Fruit fly (Drosophila melanogaster) whole organism, pupa: ENCODE measurements around the gene Svip.
A peak's percentile ranks its signal among the peaks of the same experiment; 100 is the strongest.

Source experiments
- CG10348 ChIP-seq: fragments of 200-800 bp; sonication (Bioruptor generic); IDR thresholded peaks from 2 replicates; pipeline ENCODE4 v1.3.6; 2022; ENCODE audit warnings: missing biosample characterization, missing genetic modification characterization
- CG12605 ChIP-seq: fragments of 200-800 bp; sonication (Bioruptor generic); IDR thresholded peaks from 2 replicates; pipeline ENCODE4 v1.3.6; 2022; ENCODE audit warnings: missing biosample characterization, missing genetic modification characterization
- CG13204 ChIP-seq: fragments of 200-800 bp; sonication (Bioruptor generic); optimal IDR thresholded peaks from 2 replicates; lab custom pipeline; 2018; ENCODE audit warnings: missing biosample characterization, mild to moderate bottlenecking, missing genetic modification characterization, moderate library complexity
- CG14655 ChIP-seq: fragments of 200-800 bp; sonication (Bioruptor generic); optimal IDR thresholded peaks from 3 replicates; lab custom pipeline; 2017; ENCODE audit warnings: mild to moderate bottlenecking, missing biosample characterization, missing genetic modification reagents, missing genetic modification characterization
- CG15710 ChIP-seq: fragments of 200-800 bp; sonication (Bioruptor generic); optimal IDR thresholded peaks from 2 replicates; lab custom pipeline; 2018; ENCODE audit warnings: missing biosample characterization, mild to moderate bottlenecking, missing genetic modification characterization, moderate library complexity
- CG17806 ChIP-seq: fragments of 200-800 bp; sonication (Bioruptor generic); optimal IDR thresholded peaks from 2 replicates; lab custom pipeline; 2018; ENCODE audit warnings: missing biosample characterization, mild to moderate bottlenecking, missing genetic modification characterization, moderate library complexity
- CG32121 ChIP-seq: fragments of 200-800 bp; sonication (Bioruptor generic); IDR thresholded peaks from 2 replicates; pipeline ENCODE4 v1.3.6; 2022; ENCODE audit warnings: missing biosample characterization, missing genetic modification characterization
- CG34367 ChIP-seq: fragments of 200-800 bp; sonication (Bioruptor generic); optimal IDR thresholded peaks from 2 replicates; lab custom pipeline; 2018; ENCODE audit warnings: missing biosample characterization, mild to moderate bottlenecking, missing genetic modification characterization
- CG4496 ChIP-seq: fragments of 200-800 bp; sonication (Bioruptor generic); IDR thresholded peaks from 3 replicates; pipeline ENCODE4 v1.3.6; 2022; ENCODE audit warnings: missing biosample characterization, missing genetic modification characterization
- CG8159 ChIP-seq: fragments of 200-800 bp; sonication (Bioruptor generic); optimal IDR thresholded peaks from 3 replicates; lab custom pipeline; 2018; ENCODE audit warnings: missing biosample characterization, mild to moderate bottlenecking, missing genetic modification characterization, moderate library complexity
- CG8301 ChIP-seq: fragments of 200-800 bp; sonication (Bioruptor generic); optimal IDR thresholded peaks from 2 replicates; lab custom pipeline; 2018; ENCODE audit warnings: missing biosample characterization, mild to moderate bottlenecking, missing genetic modification characterization
- CG9948 ChIP-seq: fragments of 200-800 bp; sonication (Bioruptor generic); optimal IDR thresholded peaks from 2 replicates; lab custom pipeline; 2018; ENCODE audit warnings: missing biosample characterization, mild to moderate bottlenecking, missing genetic modification characterization, moderate library complexity
- D1 ChIP-seq: fragments of 200-800 bp; sonication (Bioruptor generic); optimal IDR thresholded peaks from 2 replicates; lab custom pipeline; 2018; ENCODE audit warnings: missing biosample characterization, mild to moderate bottlenecking, missing genetic modification characterization, moderate library complexity
- EcR ChIP-seq: fragments of 200-800 bp; sonication (Bioruptor generic); optimal IDR thresholded peaks from 3 replicates; lab custom pipeline; 2019; ENCODE audit warnings: missing biosample characterization, missing genetic modification characterization, mild to moderate bottlenecking, moderate library complexity, missing genetic modification reagents
- Ets98B ChIP-seq: fragments of 200-800 bp; sonication (Bioruptor generic); IDR thresholded peaks from 2 replicates; pipeline ENCODE4 v1.3.6; 2022; ENCODE audit warnings: missing biosample characterization, missing genetic modification characterization
- Pif1A ChIP-seq: fragments of 200-800 bp; sonication (Bioruptor generic); optimal IDR thresholded peaks from 3 replicates; lab custom pipeline; 2016; ENCODE audit warnings: missing biosample characterization, missing genetic modification characterization
- Pif1B ChIP-seq: fragments of 200-800 bp; sonication (Bioruptor generic); optimal IDR thresholded peaks from 3 replicates; lab custom pipeline; 2016; ENCODE audit warnings: missing biosample characterization, missing genetic modification characterization
- Snoo ChIP-seq: fragments of 200-800 bp; sonication (Bioruptor generic); optimal IDR thresholded peaks from 3 replicates; lab custom pipeline; 2017; ENCODE audit warnings: missing biosample characterization, mild to moderate bottlenecking, missing genetic modification characterization, inconsistent platforms
- fd96Ca ChIP-seq: fragments of 200-800 bp; sonication (Bioruptor generic); IDR thresholded peaks from 3 replicates; pipeline ENCODE4 v1.3.6; 2022; ENCODE audit warnings: missing biosample characterization, missing genetic modification characterization
- gl ChIP-seq: fragments of 200-800 bp; sonication (Bioruptor generic); optimal IDR thresholded peaks from 2 replicates; lab custom pipeline; 2018; ENCODE audit warnings: missing biosample characterization, mild to moderate bottlenecking, missing genetic modification characterization
- rn ChIP-seq: fragments of 200-800 bp; sonication (Bioruptor generic); IDR thresholded peaks from 2 replicates; pipeline ENCODE4 v1.3.6; 2022; ENCODE audit warnings: missing biosample characterization, missing genetic modification characterization

The Svip gene

DNA sequence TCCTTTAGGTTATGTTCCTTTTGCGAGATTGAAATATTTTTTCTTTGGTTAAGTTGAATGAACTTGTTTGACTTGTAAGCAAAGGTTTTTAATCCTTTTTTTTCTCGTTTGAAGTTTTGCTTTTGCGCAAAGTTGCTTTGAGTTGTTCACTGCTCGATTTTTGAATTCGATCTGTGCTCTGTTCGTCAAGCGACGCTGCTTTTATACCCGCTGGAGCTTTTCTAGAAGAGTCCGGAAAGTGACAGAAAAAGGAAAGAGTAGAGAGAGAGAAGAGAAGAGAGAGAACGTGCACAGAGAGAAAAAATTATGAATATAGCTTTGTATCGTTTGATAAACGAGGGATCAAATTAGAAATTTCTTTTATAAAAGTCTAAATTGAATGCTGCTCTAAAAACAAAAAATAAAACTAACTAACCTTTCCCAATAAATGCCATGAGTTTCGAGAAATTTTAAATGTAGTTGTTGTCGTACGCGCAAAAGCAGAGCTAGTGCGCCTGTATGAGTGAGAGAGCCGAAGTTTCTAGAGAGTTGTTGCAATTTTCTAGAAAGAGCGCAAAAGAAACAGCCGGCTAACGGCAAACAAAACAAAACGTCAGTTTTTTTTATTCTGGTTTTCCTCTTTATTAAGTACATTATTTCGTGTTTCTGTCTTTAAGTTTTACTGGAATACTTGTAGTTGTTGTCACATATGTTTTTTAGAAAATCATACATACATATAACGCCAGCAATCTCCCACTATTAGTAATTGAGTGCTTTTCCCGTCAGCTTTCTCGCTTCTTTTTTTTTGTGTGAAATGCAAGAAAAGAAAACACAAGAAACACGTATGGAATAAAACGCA, 18.6 kb downstream of the Svip start, which contains the start of gene Hsp26:
Gene Hsp26, minus strand, starts transcription at position 230 of the 838 bp plus-strand sequence.
- TF ChIP-seq EcR (peak; percentile 97), fd96Ca (GFP tag; lab: Robert Waterston, UW) (peak; percentile 70), CG15710 (tag; lab: Kevin White, UChicago) (peak; percentile 79), CG12605 (GFP tag; lab: Robert Waterston, UW) (peak; percentile 93), CG17806 (peak; percentile 89), CG9948 (tag; lab: Kevin White, UChicago) (peak; percentile 87), gl (tag; lab: Kevin White, UChicago) (peak; percentile 85), CG8301 (tag; lab: Kevin White, UChicago) (peak; percentile 89), CG8159 (tag; lab: Kevin White, UChicago) (peak; percentile 88), CG4496 (GFP tag; lab: Robert Waterston, UW) (peak; percentile 95), CG34367 (peak; percentile 85), Ets98B (GFP tag; lab: Robert Waterston, UW) (peak; percentile 95), Pif1A (peak; percentile 95), CG32121 (GFP tag; lab: Robert Waterston, UW) (peak; percentile 95), Pif1B (GFP tag; lab: Kevin White, UChicago) (peak; percentile 93), CG14655 (GFP tag; lab: Kevin White, UChicago) (peak; percentile 90), rn (GFP tag; lab: Robert Waterston, UW) (peak; percentile 78), D1 (tag; lab: Kevin White, UChicago) (no peak), CG13204 (GFP tag; lab: Kevin White, UChicago) (no peak), Snoo (tag; lab: Kevin White, UChicago) (peak; percentile 88), CG10348 (0 out of 2 replicates have a peak, but pooled peaks have one; percentile 34)

DNA sequence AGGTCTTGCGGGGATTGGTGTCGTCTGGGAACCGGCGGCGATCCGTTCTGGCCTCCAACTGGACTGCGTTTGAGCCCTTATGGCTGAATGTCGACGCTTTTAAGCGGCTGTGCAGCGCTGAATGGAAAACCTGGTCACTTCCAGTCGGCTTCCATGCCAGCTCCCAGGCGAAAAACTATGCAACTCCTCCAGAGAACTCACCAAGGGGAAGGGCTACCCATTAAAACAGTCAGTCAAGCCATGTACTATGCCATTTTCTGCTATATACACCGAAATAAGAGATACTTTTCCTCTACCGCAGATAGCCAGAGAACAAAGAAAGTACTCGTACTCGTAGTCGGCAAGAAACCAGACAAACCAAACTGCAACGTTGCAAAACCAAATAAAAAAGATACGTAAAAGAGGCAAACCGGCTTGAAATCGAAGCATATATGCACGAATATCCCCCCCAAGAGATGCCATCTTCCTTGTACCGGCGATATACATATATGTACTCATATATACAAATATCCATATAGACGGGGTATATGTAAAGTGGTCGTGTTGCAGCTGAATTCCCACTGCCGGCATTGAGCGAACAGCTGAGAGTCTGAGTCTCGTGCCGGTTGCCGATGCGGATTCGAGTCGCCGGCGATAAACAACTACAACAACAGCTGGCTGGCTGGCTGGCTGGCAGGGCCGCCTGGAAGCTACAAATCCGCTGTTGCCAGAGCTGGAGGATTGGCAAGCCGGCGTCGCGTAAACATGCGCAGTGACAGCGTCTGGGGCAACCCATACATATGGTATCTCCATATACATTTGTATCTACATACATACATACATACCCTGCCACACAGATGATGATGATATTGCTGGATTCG, 20.9 kb downstream of the Svip start, which contains the start of gene Hsp67Ba:
Gene Hsp67Ba, minus strand, starts transcription at position 51 of the 860 bp plus-strand sequence.
- TF ChIP-seq CG12605 (GFP tag; lab: Robert Waterston, UW) (0 out of 2 replicates have a peak, but pooled peaks have one; percentile 39), Snoo (tag; lab: Kevin White, UChicago) (no peak), Pif1B (GFP tag; lab: Kevin White, UChicago) (peak; percentile 11), CG14655 (GFP tag; lab: Kevin White, UChicago) (no peak), CG9948 (tag; lab: Kevin White, UChicago) (no peak), Ets98B (GFP tag; lab: Robert Waterston, UW) (no peak), Pif1A (no peak), CG32121 (GFP tag; lab: Robert Waterston, UW) (no peak), fd96Ca (GFP tag; lab: Robert Waterston, UW) (no peak), EcR (no peak), CG15710 (tag; lab: Kevin White, UChicago) (no peak), CG13204 (GFP tag; lab: Kevin White, UChicago) (peak; percentile 80), CG17806 (no peak), CG8301 (tag; lab: Kevin White, UChicago) (no peak), rn (GFP tag; lab: Robert Waterston, UW) (no peak), CG4496 (GFP tag; lab: Robert Waterston, UW) (0 out of 3 replicates have a peak, but pooled peaks have one; percentile 41), gl (tag; lab: Kevin White, UChicago) (no peak), D1 (tag; lab: Kevin White, UChicago) (no peak)

DNA sequence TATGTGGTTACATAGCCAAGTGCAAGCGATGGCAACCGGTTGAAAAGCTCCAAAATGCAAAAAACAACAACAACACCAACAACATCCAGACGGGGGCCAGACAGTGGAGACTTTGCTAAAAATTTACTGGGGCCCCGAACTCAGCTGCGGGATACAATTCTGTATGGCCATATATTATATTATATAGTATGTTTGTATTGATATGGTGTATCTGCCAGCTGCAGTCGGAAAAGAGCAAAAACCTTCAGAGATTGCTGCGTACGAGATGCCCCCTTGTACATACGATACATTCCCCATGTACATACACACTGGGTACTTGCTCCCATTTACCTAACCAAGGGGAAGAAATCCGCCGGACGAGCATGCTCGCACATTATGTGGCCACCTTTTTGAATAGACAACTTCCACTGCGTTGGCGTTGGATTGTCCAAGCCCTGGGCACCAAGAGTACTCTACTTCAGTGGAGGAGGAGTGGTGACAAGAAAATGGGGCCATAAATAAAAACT, 21.6 kb downstream of the Svip start:
- TF ChIP-seq Pif1B (GFP tag; lab: Kevin White, UChicago) (no peak), rn (GFP tag; lab: Robert Waterston, UW) (no peak), CG12605 (GFP tag; lab: Robert Waterston, UW) (no peak), EcR (peak; percentile 88), Snoo (tag; lab: Kevin White, UChicago) (peak; percentile 76)
- TF ChIP-seq, all 21 proteins: peak for 2

DNA sequence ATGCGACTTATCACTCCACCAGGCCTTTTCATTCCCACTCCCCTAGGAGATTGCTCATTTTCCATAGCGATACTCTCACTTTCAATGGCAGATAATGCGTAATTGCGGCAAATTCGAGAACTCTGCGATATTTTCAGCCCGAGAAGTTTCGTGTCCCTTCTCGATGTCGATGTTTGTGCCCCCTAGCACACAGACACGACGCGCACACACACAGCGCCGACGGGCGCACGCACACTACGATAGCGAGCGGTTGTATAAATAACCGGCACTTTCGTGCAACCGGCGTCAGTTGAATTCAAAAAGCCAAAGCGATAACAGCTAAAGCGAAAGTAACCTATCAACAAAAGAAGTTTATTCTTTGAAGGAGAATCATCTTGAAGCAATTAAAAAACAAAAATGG, 22.8 kb downstream of the Svip start, which contains the start of gene Hsp23:
Gene Hsp23, plus strand, starts transcription at position 281 of the 400 bp plus-strand sequence.
- TF ChIP-seq CG17806 (no peak), Pif1B (GFP tag; lab: Kevin White, UChicago) (peak; percentile 35), EcR (peak; percentile 80), D1 (tag; lab: Kevin White, UChicago) (no peak), CG8159 (tag; lab: Kevin White, UChicago) (no peak), CG8301 (tag; lab: Kevin White, UChicago) (peak; percentile 5), CG14655 (GFP tag; lab: Kevin White, UChicago) (peak; percentile 24), fd96Ca (GFP tag; lab: Robert Waterston, UW) (0 out of 3 replicates have a peak, but pooled peaks have one; percentile 34), gl (tag; lab: Kevin White, UChicago) (peak; percentile 16), CG4496 (GFP tag; lab: Robert Waterston, UW) (peak; percentile 53; the same call in 1 of the 3 replicates), Pif1A (no peak), Ets98B (GFP tag; lab: Robert Waterston, UW) (0 out of 2 replicates have a peak, but pooled peaks have one; percentile 39), CG12605 (GFP tag; lab: Robert Waterston, UW) (peak; percentile 59), Snoo (tag; lab: Kevin White, UChicago) (peak; percentile 51), CG13204 (GFP tag; lab: Kevin White, UChicago) (peak; percentile 19), CG34367 (peak; percentile 9), CG32121 (GFP tag; lab: Robert Waterston, UW) (peak; percentile 56; the same call in 1 of the 2 replicates), CG15710 (tag; lab: Kevin White, UChicago) (peak; percentile 6)
- TF ChIP-seq, all 21 proteins: peak for 14
